Worm (Caenorhabditis elegans) whole organism, early embryonic: ENCODE data around the gene nspa-8.

Experiments
- B0310.2 ChIP-seq: sonication (generic microtip); optimal IDR thresholded peaks from 2 replicates; lab custom pipeline; 2016; ENCODE audit warnings: mild to moderate bottlenecking, missing genetic modification characterization, missing compliant biosample characterization
- F13C5.2 ChIP-seq: sonication (generic microtip); optimal IDR thresholded peaks from 2 replicates; lab custom pipeline; 2017; ENCODE audit warnings: mild to moderate bottlenecking, missing genetic modification characterization, inconsistent platforms, missing compliant biosample characterization
- aly-1 ChIP-seq: sonication (generic microtip); optimal IDR thresholded peaks from 2 replicates; lab custom pipeline; 2016; ENCODE audit warnings: missing genetic modification characterization, missing compliant biosample characterization
- ama-1 ChIP-seq: fragments of 150-350 bp; optimal IDR thresholded peaks from 2 replicates; lab custom pipeline; 2014
- ceh-13 ChIP-seq: fragments of 200-800 bp; sonication (Bioruptor generic); optimal IDR thresholded peaks from 2 replicates; lab custom pipeline; 2018; ENCODE audit warnings: mild to moderate bottlenecking, missing genetic modification characterization, missing compliant biosample characterization
- ceh-36 ChIP-seq: sonication (generic microtip); optimal IDR thresholded peaks from 2 replicates; lab custom pipeline; 2016; ENCODE audit warnings: missing genetic modification characterization, inconsistent platforms, missing compliant biosample characterization
- ets-7 ChIP-seq: sonication (generic microtip); optimal IDR thresholded peaks from 2 replicates; lab custom pipeline; 2016; ENCODE audit warnings: missing genotype, missing genetic modification characterization, missing compliant biosample characterization
- flt-1 ChIP-seq: fragments of 200-800 bp; sonication (Bioruptor generic); IDR thresholded peaks from 2 replicates; pipeline ENCODE4 v1.3.6; 2022; ENCODE audit warnings: missing genetic modification characterization, missing compliant biosample characterization
- hmbx-1 ChIP-seq: sonication (generic microtip); optimal IDR thresholded peaks from 2 replicates; lab custom pipeline; 2016; ENCODE audit warnings: mild to moderate bottlenecking, missing genetic modification characterization, missing compliant biosample characterization
- hmg-4 ChIP-seq: fragments of 200-800 bp; sonication (Bioruptor generic); optimal IDR thresholded peaks from 2 replicates; lab custom pipeline; 2018; ENCODE audit warnings: mild to moderate bottlenecking, missing genetic modification characterization, missing compliant biosample characterization
- hnd-1 ChIP-seq: sonication (generic microtip); optimal IDR thresholded peaks from 2 replicates; lab custom pipeline; 2016; ENCODE audit warnings: missing genetic modification characterization, missing compliant biosample characterization
- pes-1 ChIP-seq: fragments of 200-800 bp; sonication (Bioruptor generic); IDR thresholded peaks from 2 replicates; pipeline ENCODE4 v1.3.6; 2022; ENCODE audit warnings: missing genetic modification reagents, missing genetic modification characterization, missing compliant biosample characterization
- scrt-1 ChIP-seq: fragments of 200-800 bp; sonication (Bioruptor generic); IDR thresholded peaks from 2 replicates; pipeline ENCODE4 v1.3.6; 2022; ENCODE audit warnings: missing genetic modification characterization, missing compliant biosample characterization
- sea-1 ChIP-seq: fragments of 200-800 bp; sonication (Bioruptor generic); conservative IDR thresholded peaks from 2 replicates; pipeline ENCODE4 v1.3.6; 2022; ENCODE audit warnings: missing genetic modification characterization, missing compliant biosample characterization
- tbx-11 ChIP-seq: fragments of 200-800 bp; sonication (Bioruptor generic); IDR thresholded peaks from 2 replicates; pipeline ENCODE4 v1.3.6; 2022; ENCODE audit warnings: missing genetic modification characterization, missing compliant biosample characterization
- tbx-37 ChIP-seq: fragments of 200-800 bp; sonication (Bioruptor generic); conservative IDR thresholded peaks from 2 replicates; pipeline ENCODE4 v1.3.6; 2022; ENCODE audit warnings: missing genetic modification reagents, missing genetic modification characterization, missing compliant biosample characterization
- tra-4 ChIP-seq: sonication (generic microtip); optimal IDR thresholded peaks from 2 replicates; lab custom pipeline; 2017; ENCODE audit warnings: missing genetic modification characterization, missing compliant biosample characterization

Gene nspa-8

ce11 chrV:14847291-14847915 is 20.6 kb upstream of the nspa-8 start, which contains the start of gene ret-1:
Gene ret-1, minus strand, starts transcription at chrV:14847413.
- TF ChIP-seq scrt-1 (no peak), sea-1 (no peak), ceh-36 (no peak), ets-7 (tag; lab: Kevin White, UChicago) (no peak), tbx-37 (GFP tag; lab: Robert Waterston, UW) (0 out of 2 replicates have a peak, but pooled peaks have one; percentile 11), hmg-4 (GFP tag; lab: Kevin White, UChicago) (no peak)

- TF ChIP-seq hmbx-1 (tag; lab: Kevin White, UChicago) = no peak
- TF ChIP-seq scrt-1 = no peak
- no peak for TF ChIP-seq tra-4 (tag; lab: Kevin White, UChicago)
- TF ChIP-seq pes-1 (GFP tag; lab: Robert Waterston, UW) = no peak
- no peak for TF ChIP-seq ets-7 (tag; lab: Kevin White, UChicago)
- no peak for TF ChIP-seq tbx-11
- no peak for TF ChIP-seq ceh-36
- no peak for TF ChIP-seq ama-1 (lab: Kevin White, UChicago)
- no peak for TF ChIP-seq F13C5.2 (tag; lab: Kevin White, UChicago)
Observed at ce11 chrV:14841660-14842059, 14.8 kb upstream of the nspa-8 start.

ce11 chrV:14838130-14838529 is 11.3 kb upstream of the nspa-8 start:
- no peak for TF ChIP-seq ets-7 (tag; lab: Kevin White, UChicago)

ce11 chrV:14835075-14835991 is 8.5 kb upstream of the nspa-8 start:
- TF ChIP-seq sea-1 (no peak), flt-1 (no peak), pes-1 (GFP tag; lab: Robert Waterston, UW) (no peak), ama-1 (lab: Kevin White, UChicago) (no peak), hmbx-1 (tag; lab: Kevin White, UChicago) (no peak), ceh-13 (GFP tag; lab: Kevin White, UChicago) (no peak), ets-7 (tag; lab: Kevin White, UChicago) (no peak), hmg-4 (GFP tag; lab: Kevin White, UChicago) (no peak), B0310.2 (tag; lab: Kevin White, UChicago) (no peak), F13C5.2 (tag; lab: Kevin White, UChicago) (no peak)

- TF ChIP-seq aly-1 (tag; lab: Kevin White, UChicago) (peak; percentile 39), tbx-37 (GFP tag; lab: Robert Waterston, UW) (no peak), hmg-4 (GFP tag; lab: Kevin White, UChicago) (peak; percentile 25), F13C5.2 (tag; lab: Kevin White, UChicago) (peak; percentile 24)
Observed at ce11 chrV:14833219-14833618, 6.4 kb upstream of the nspa-8 start.

ce11 chrV:14832789-14833187 is 5.9 kb upstream of the nspa-8 start:
- TF ChIP-seq ets-7 (tag; lab: Kevin White, UChicago) (no peak), B0310.2 (tag; lab: Kevin White, UChicago) (no peak), hmbx-1 (tag; lab: Kevin White, UChicago) (no peak), flt-1 (no peak), F13C5.2 (tag; lab: Kevin White, UChicago) (no peak), sea-1 (no peak), tra-4 (tag; lab: Kevin White, UChicago) (no peak), hnd-1 (tag; lab: Kevin White, UChicago) (no peak), ceh-36 (no peak)

ce11 chrV:14832121-14832788 is 5.4 kb upstream of the nspa-8 start:
- TF ChIP-seq aly-1 (tag; lab: Kevin White, UChicago) = no peak
- no peak for TF ChIP-seq tbx-37 (GFP tag; lab: Robert Waterston, UW)
- TF ChIP-seq B0310.2 (tag; lab: Kevin White, UChicago) = no peak
- TF ChIP-seq hnd-1 (tag; lab: Kevin White, UChicago) = no peak
- no peak for TF ChIP-seq F13C5.2 (tag; lab: Kevin White, UChicago)
- no peak for TF ChIP-seq hmbx-1 (tag; lab: Kevin White, UChicago)
- no peak for TF ChIP-seq scrt-1
- TF ChIP-seq hmg-4 (GFP tag; lab: Kevin White, UChicago) = no peak
- TF ChIP-seq flt-1 = no peak
- no peak for TF ChIP-seq pes-1 (GFP tag; lab: Robert Waterston, UW)
- no peak for TF ChIP-seq ets-7 (tag; lab: Kevin White, UChicago)
- TF ChIP-seq ceh-36 = no peak
- TF ChIP-seq tbx-11 = no peak
- no peak for TF ChIP-seq ama-1 (lab: Kevin White, UChicago)
- TF ChIP-seq sea-1 = no peak
- TF ChIP-seq ceh-13 (GFP tag; lab: Kevin White, UChicago) = no peak
- no peak for TF ChIP-seq tra-4 (tag; lab: Kevin White, UChicago)
